Fruit fly (Drosophila melanogaster) whole organism, embryonic: Measurements from ENCODE around the gene mRpL10.

Experiments
- Aef1 ChIP-seq: fragments of 200-800 bp; sonication (Bioruptor generic); IDR thresholded peaks from 3 replicates; pipeline ENCODE4 v1.3.6; 2022; ENCODE audit warnings: missing biosample characterization, missing genetic modification characterization
- CG10147 ChIP-seq: fragments of 200-800 bp; sonication (Bioruptor generic); optimal IDR thresholded peaks from 2 replicates; lab custom pipeline; 2019; ENCODE audit warnings: missing biosample characterization, mild to moderate bottlenecking, missing genetic modification characterization, moderate library complexity
- CG1024 ChIP-seq: fragments of 200-800 bp; sonication (Bioruptor generic); IDR thresholded peaks from 2 replicates; pipeline ENCODE4 v1.3.6; 2022; ENCODE audit warnings: missing biosample characterization, missing genetic modification characterization
- CG11085 ChIP-seq: fragments of 200-800 bp; sonication (Bioruptor generic); IDR thresholded peaks from 2 replicates; pipeline ENCODE4 v1.3.6; 2022; ENCODE audit warnings: missing biosample characterization, missing genetic modification characterization
- CG11093 ChIP-seq: fragments of 200-800 bp; sonication (Bioruptor generic); IDR thresholded peaks from 3 replicates; pipeline ENCODE4 v1.3.6; 2022; ENCODE audit warnings: missing biosample characterization, missing genetic modification characterization
- CG1233 ChIP-seq: fragments of 200-800 bp; sonication (Bioruptor generic); optimal IDR thresholded peaks from 4 replicates; lab custom pipeline; 2018; ENCODE audit warnings: missing biosample characterization, mild to moderate bottlenecking, missing genetic modification characterization
- CG12769 ChIP-seq: fragments of 200-800 bp; sonication (Bioruptor generic); optimal IDR thresholded peaks from 2 replicates; lab custom pipeline; 2019; ENCODE audit warnings: missing biosample characterization, mild to moderate bottlenecking, missing genetic modification characterization, moderate library complexity
- CG13287 ChIP-seq: fragments of 200-800 bp; sonication (Bioruptor generic); IDR thresholded peaks from 2 replicates; pipeline ENCODE4 v1.3.6; 2022; ENCODE audit warnings: missing biosample characterization, missing genetic modification characterization; ENCODE audit not compliant: partially characterized antibody
- CG15479 ChIP-seq: fragments of 200-800 bp; sonication (Bioruptor generic); optimal IDR thresholded peaks from 3 replicates; lab custom pipeline; 2019; ENCODE audit warnings: missing biosample characterization, mild to moderate bottlenecking, missing genetic modification characterization, moderate library complexity
- CG17385 ChIP-seq: fragments of 200-800 bp; sonication (Bioruptor generic); optimal IDR thresholded peaks from 3 replicates; lab custom pipeline; 2018; ENCODE audit warnings: missing biosample characterization, mild to moderate bottlenecking, missing genetic modification characterization
- CG17612 ChIP-seq: fragments of 200-800 bp; sonication (Bioruptor generic); IDR thresholded peaks from 2 replicates; pipeline ENCODE4 v1.3.6; 2022; ENCODE audit warnings: missing biosample characterization, missing genetic modification characterization
- CG17829 ChIP-seq: fragments of 200-800 bp; optimal IDR thresholded peaks from 2 replicates; lab custom pipeline; 2019; ENCODE audit warnings: missing biosample characterization, mild to moderate bottlenecking, missing genetic modification characterization, moderate library complexity
- CG2116 ChIP-seq: fragments of 200-800 bp; sonication (Bioruptor generic); optimal IDR thresholded peaks from 3 replicates; lab custom pipeline; 2018; ENCODE audit warnings: missing biosample characterization, mild to moderate bottlenecking, missing genetic modification characterization
- CG2199 ChIP-seq: fragments of 200-800 bp; sonication (Bioruptor generic); IDR thresholded peaks from 3 replicates; pipeline ENCODE4 v1.3.6; 2022; ENCODE audit warnings: missing biosample characterization, missing genetic modification characterization
- CG2678 ChIP-seq: fragments of 200-800 bp; sonication (Bioruptor generic); optimal IDR thresholded peaks from 3 replicates; lab custom pipeline; 2019; ENCODE audit warnings: missing biosample characterization, mild to moderate bottlenecking, missing genetic modification characterization, moderate library complexity
- CG31388 ChIP-seq: fragments of 200-800 bp; sonication (Bioruptor generic); optimal IDR thresholded peaks from 2 replicates; lab custom pipeline; 2016; ENCODE audit warnings: missing biosample characterization, missing genetic modification characterization
- CG33557 ChIP-seq: fragments of 200-800 bp; sonication (Bioruptor generic); optimal IDR thresholded peaks from 2 replicates; lab custom pipeline; 2019; ENCODE audit warnings: missing biosample characterization, mild to moderate bottlenecking, missing genetic modification characterization, moderate library complexity
- CG3847 ChIP-seq: fragments of 200-800 bp; sonication (Bioruptor generic); IDR thresholded peaks from 2 replicates; pipeline ENCODE4 v1.3.6; 2022; ENCODE audit warnings: missing biosample characterization, missing genetic modification characterization
- CG4854 ChIP-seq: fragments of 200-800 bp; sonication (Bioruptor generic); optimal IDR thresholded peaks from 2 replicates; lab custom pipeline; 2016; ENCODE audit warnings: missing biosample characterization, missing genetic modification characterization, inconsistent platforms
- CG8281 ChIP-seq: fragments of 200-800 bp; sonication (Bioruptor generic); optimal IDR thresholded peaks from 2 replicates; lab custom pipeline; 2018; ENCODE audit warnings: missing biosample characterization, mild to moderate bottlenecking, missing genetic modification characterization, moderate library complexity
- CG9876 ChIP-seq: fragments of 200-800 bp; sonication (Bioruptor generic); optimal IDR thresholded peaks from 2 replicates; lab custom pipeline; 2016; ENCODE audit warnings: missing biosample characterization, missing genetic modification characterization
- CHES-1-like ChIP-seq: fragments of 200-800 bp; sonication (Bioruptor generic); optimal IDR thresholded peaks from 2 replicates; lab custom pipeline; 2016; ENCODE audit warnings: missing biosample characterization, missing genetic modification characterization
- CkIIα-i1 ChIP-seq: fragments of 200-800 bp; sonication (Bioruptor generic); IDR thresholded peaks from 2 replicates; pipeline ENCODE4 v1.3.6; 2022; ENCODE audit warnings: missing biosample characterization, missing genetic modification characterization
- CrebB ChIP-seq: fragments of 200-800 bp; sonication (Bioruptor generic); optimal IDR thresholded peaks from 3 replicates; lab custom pipeline; 2018; ENCODE audit warnings: missing biosample characterization, mild to moderate bottlenecking, missing genetic modification characterization
- Dad ChIP-seq: fragments of 200-800 bp; sonication (Bioruptor generic); optimal IDR thresholded peaks from 3 replicates; lab custom pipeline; 2016; ENCODE audit warnings: missing biosample characterization, missing genetic modification characterization
- Fer2 ChIP-seq: fragments of 200-800 bp; sonication (Bioruptor generic); optimal IDR thresholded peaks from 2 replicates; lab custom pipeline; 2018; ENCODE audit warnings: missing biosample characterization, mild to moderate bottlenecking, missing genetic modification characterization, moderate library complexity
- Fer3 ChIP-seq: fragments of 200-800 bp; sonication (Bioruptor generic); optimal IDR thresholded peaks from 2 replicates; lab custom pipeline; 2018; ENCODE audit warnings: missing biosample characterization, mild to moderate bottlenecking, missing genetic modification characterization, moderate library complexity
- GATAe ChIP-seq: fragments of 200-800 bp; sonication (Bioruptor generic); conservative IDR thresholded peaks from 2 replicates; pipeline ENCODE4 v1.3.6; 2022; ENCODE audit warnings: missing biosample characterization, missing genetic modification characterization
- Oaz ChIP-seq: fragments of 200-800 bp; sonication (Bioruptor generic); IDR thresholded peaks from 2 replicates; pipeline ENCODE4 v1.3.6; 2022; ENCODE audit warnings: missing biosample characterization, missing genetic modification characterization
- Poxn ChIP-seq: fragments of 200-800 bp; sonication (Bioruptor generic); IDR thresholded peaks from 2 replicates; pipeline ENCODE4 v1.3.6; 2022; ENCODE audit warnings: missing biosample characterization, missing genetic modification characterization
- Rfx ChIP-seq: fragments of 200-800 bp; sonication (Bioruptor generic); IDR thresholded peaks from 2 replicates; pipeline ENCODE4 v1.3.6; 2022; ENCODE audit warnings: missing biosample characterization, missing genetic modification characterization
- Ssrp ChIP-seq: fragments of 200-800 bp; sonication (Bioruptor generic); optimal IDR thresholded peaks from 2 replicates; lab custom pipeline; 2018; ENCODE audit warnings: missing biosample characterization, mild to moderate bottlenecking, missing genetic modification characterization, moderate library complexity
- Taf1 ChIP-seq: fragments of 200-800 bp; sonication (Bioruptor generic); IDR thresholded peaks from 2 replicates; pipeline ENCODE4 v1.3.6; 2022; ENCODE audit warnings: missing biosample characterization, missing genetic modification characterization
- Usf ChIP-seq: fragments of 200-800 bp; sonication (Bioruptor generic); optimal IDR thresholded peaks from 2 replicates; lab custom pipeline; 2017; ENCODE audit warnings: missing genotype, missing biosample characterization, missing genetic modification characterization
- abd-A ChIP-seq: fragments of 200-800 bp; sonication (Bioruptor generic); optimal IDR thresholded peaks from 3 replicates; lab custom pipeline; 2019; ENCODE audit warnings: missing biosample characterization, mild to moderate bottlenecking, missing genetic modification characterization, moderate library complexity
- ato ChIP-seq: fragments of 200-800 bp; sonication (Bioruptor generic); IDR thresholded peaks from 2 replicates; pipeline ENCODE4 v1.3.6; 2022; ENCODE audit warnings: missing biosample characterization, missing genetic modification characterization; ENCODE audit not compliant: partially characterized antibody
- corto ChIP-seq: fragments of 200-800 bp; sonication (Bioruptor generic); optimal IDR thresholded peaks from 2 replicates; lab custom pipeline; 2016; ENCODE audit warnings: missing biosample characterization, mild to moderate bottlenecking, missing genetic modification characterization, moderate library complexity
- en ChIP-seq: fragments of 200-800 bp; sonication (Bioruptor generic); optimal IDR thresholded peaks from 2 replicates; lab custom pipeline; 2016; ENCODE audit warnings: missing biosample characterization, missing genetic modification characterization
- esg ChIP-seq: fragments of 200-800 bp; sonication (Bioruptor generic); conservative IDR thresholded peaks from 2 replicates; pipeline ENCODE4 v1.3.6; 2022; ENCODE audit warnings: missing biosample characterization, missing genetic modification characterization
- exex ChIP-seq: fragments of 200-800 bp; sonication (Bioruptor generic); optimal IDR thresholded peaks from 4 replicates; lab custom pipeline; 2018; ENCODE audit warnings: missing biosample characterization, mild to moderate bottlenecking, missing genetic modification characterization, moderate library complexity
- ham ChIP-seq: fragments of 200-800 bp; sonication (Bioruptor generic); IDR thresholded peaks from 2 replicates; pipeline ENCODE4 v1.3.6; 2022; ENCODE audit warnings: missing biosample characterization, missing genetic modification characterization
- jumu ChIP-seq: fragments of 200-800 bp; sonication (Bioruptor generic); optimal IDR thresholded peaks from 3 replicates; lab custom pipeline; 2016; ENCODE audit warnings: missing biosample characterization, missing genetic modification characterization
- knrl ChIP-seq: fragments of 200-800 bp; sonication (Bioruptor generic); IDR thresholded peaks from 3 replicates; pipeline ENCODE4 v1.3.6; 2022; ENCODE audit warnings: missing biosample characterization, missing genetic modification characterization; ENCODE audit not compliant: partially characterized antibody
- mam ChIP-seq: fragments of 200-800 bp; sonication (Bioruptor generic); optimal IDR thresholded peaks from 3 replicates; lab custom pipeline; 2016; ENCODE audit warnings: missing biosample characterization, missing genetic modification characterization
- odd ChIP-seq: fragments of 200-800 bp; sonication (Bioruptor generic); optimal IDR thresholded peaks from 2 replicates; lab custom pipeline; 2017; ENCODE audit warnings: missing biosample characterization, mild to moderate bottlenecking, missing genetic modification characterization
- onecut ChIP-seq: fragments of 200-800 bp; sonication (Bioruptor generic); IDR thresholded peaks from 2 replicates; pipeline ENCODE4 v1.3.6; 2022; ENCODE audit warnings: missing biosample characterization, missing genetic modification characterization
- org-1 ChIP-seq: fragments of 200-800 bp; sonication (Bioruptor generic); optimal IDR thresholded peaks from 2 replicates; lab custom pipeline; 2017; ENCODE audit warnings: missing biosample characterization, missing genetic modification characterization
- slou ChIP-seq: fragments of 200-800 bp; sonication (Bioruptor generic); optimal IDR thresholded peaks from 3 replicates; lab custom pipeline; 2016; ENCODE audit warnings: missing biosample characterization, missing genetic modification characterization
- tio ChIP-seq: fragments of 200-800 bp; sonication (Bioruptor generic); optimal IDR thresholded peaks from 2 replicates; lab custom pipeline; 2017; ENCODE audit warnings: missing biosample characterization, missing genetic modification characterization, inconsistent platforms

Gene mRpL10

DNA sequence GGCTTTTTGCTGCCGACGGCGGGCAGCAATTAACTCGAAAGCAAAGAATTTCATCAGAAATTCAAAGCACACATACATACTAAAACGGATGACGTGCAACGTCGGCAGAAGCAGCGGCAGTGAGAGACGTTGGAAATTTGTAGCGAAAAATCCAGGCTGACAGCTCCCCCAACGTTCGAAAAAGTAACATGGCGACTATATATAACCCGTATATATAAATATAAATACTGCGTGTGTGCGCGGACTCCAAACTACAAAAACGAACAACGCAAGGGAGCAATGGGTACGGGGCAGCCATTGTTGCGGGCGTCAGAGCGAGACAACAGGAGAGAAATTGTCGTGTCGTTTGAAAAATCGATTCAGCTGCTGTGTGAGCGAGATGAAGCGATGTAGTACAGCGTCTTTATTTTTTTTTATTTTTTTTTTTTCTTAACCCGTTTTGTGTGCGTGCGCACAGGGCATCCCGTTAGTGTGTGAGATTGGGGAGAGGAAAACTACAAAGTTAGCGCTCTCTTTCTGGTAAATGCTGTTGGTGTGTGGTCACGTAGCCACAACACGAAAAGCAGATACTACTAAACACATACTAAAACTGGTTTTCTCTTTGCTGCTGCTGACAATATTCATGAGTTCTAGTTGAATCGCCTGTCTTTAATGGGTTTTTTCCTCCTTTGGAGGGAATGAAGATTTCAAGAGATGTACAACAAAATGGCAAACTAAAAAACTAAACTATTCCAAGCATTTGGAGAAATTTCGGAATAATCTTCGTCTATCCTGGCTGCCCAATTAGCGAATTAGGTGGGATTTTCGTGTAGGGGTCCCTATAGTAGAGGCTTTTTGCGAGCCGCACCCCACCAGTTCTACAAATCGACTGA, 42.8 kb upstream of the mRpL10 start (continued):
- TF ChIP-seq Poxn (GFP tag; lab: Robert Waterston, UW) (no peak), Oaz (GFP tag; lab: Robert Waterston, UW) (no peak), CG15479 (GFP tag; lab: Kevin White, UChicago) (peak; percentile 39), exex (tag; lab: Kevin White, UChicago) (peak; percentile 25), CG1233 (GFP tag; lab: Kevin White, UChicago) (no peak), Fer3 (no peak), CG12769 (tag; lab: Kevin White, UChicago) (peak; percentile 89), CG2678 (peak; percentile 38), CG4854 (no peak), CG13287 (no peak), slou (no peak), mam (GFP tag; lab: Kevin White, UChicago) (no peak), org-1 (GFP tag; lab: Kevin White, UChicago) (peak; percentile 55), Usf (no peak), Dad (GFP tag; lab: Kevin White, UChicago) (peak; percentile 12), CG11085 (GFP tag; lab: Robert Waterston, UW) (no peak), Fer2 (tag; lab: Kevin White, UChicago) (no peak), CG1024 (GFP tag; lab: Robert Waterston, UW) (no peak), corto (peak; percentile 88), Taf1 (no peak), ham (GFP tag; lab: Robert Waterston, UW) (no peak), jumu (GFP tag; lab: Kevin White, UChicago) (peak; percentile 10), CG17612 (no peak), knrl (no peak), Rfx (GFP tag; lab: Robert Waterston, UW) (no peak), CkIIα-i1 (GFP tag; lab: Robert Waterston, UW) (no peak), CG8281 (no peak), odd (GFP tag; lab: Kevin White, UChicago) (no peak), CG17829 (peak; percentile 43), CG2199 (GFP tag; lab: Robert Waterston, UW) (no peak), CHES-1-like (peak; percentile 45), CG33557 (GFP tag; lab: Kevin White, UChicago) (no peak), abd-A (tag; lab: Kevin White, UChicago) (peak; percentile 99), esg (GFP tag; lab: Robert Waterston, UW) (no peak), ato (GFP tag; lab: Robert Waterston, UW) (no peak), CG2116 (no peak), CG31388 (no peak), CG11093 (GFP tag; lab: Robert Waterston, UW) (no peak; the same call in 2 of the 3 replicates), CG10147 (GFP tag; lab: Kevin White, UChicago) (peak; percentile 62), en (GFP tag; lab: Kevin White, UChicago) (peak; percentile 19), Ssrp (tag; lab: Kevin White, UChicago) (peak; percentile 48), tio (GFP tag; lab: Kevin White, UChicago) (no peak), CG3847 (no peak), CG9876 (GFP tag; lab: Kevin White, UChicago) (no peak), CG17385 (GFP tag; lab: Kevin White, UChicago) (peak; percentile 37), GATAe (no peak), onecut (GFP tag; lab: Robert Waterston, UW) (peak; percentile 100), CrebB (tag; lab: Kevin White, UChicago) (peak; percentile 60), Aef1 (no peak)
